Fruit fly (Drosophila melanogaster): Measurements from ENCODE around the gene Ddr.
A peak's percentile ranks its signal among the peaks of the same experiment; 100 is the strongest.

DNA sequence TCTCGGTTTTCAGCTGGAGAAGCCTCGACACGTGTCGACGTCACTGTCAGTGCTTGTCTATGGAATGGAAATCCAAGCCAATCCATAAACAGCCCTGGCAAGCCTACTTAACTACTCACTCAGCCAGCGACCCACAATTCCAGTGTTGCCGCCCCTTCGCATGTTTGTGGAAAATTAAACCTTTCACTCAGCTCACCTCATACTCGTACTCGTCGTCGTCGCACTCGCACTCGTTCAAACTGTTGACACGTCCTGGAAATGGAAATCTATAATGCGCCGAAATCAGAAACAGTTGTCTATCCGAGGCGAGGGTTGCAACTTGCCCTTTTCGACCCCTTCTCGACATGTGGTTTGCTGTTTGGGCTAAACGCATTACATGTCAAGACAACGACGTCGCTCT, 66.1 kb downstream of the Ddr start:
- no peak for TF ChIP-seq yki (optimal IDR thresholded peaks at IDR 0.05)
- no peak for TF ChIP-seq CG3726 (GFP tag; IDR thresholded peaks at IDR 0.05)
- TF ChIP-seq Opbp (GFP tag; IDR thresholded peaks at IDR 0.05; ENCODE audit: partially characterized antibody), result no peak
- no peak for TF ChIP-seq CG4730 (GFP tag; IDR thresholded peaks at IDR 0.05)
- TF ChIP-seq luna (GFP tag; optimal IDR thresholded peaks at IDR 0.05), result no peak
- no peak for TF ChIP-seq row (GFP tag; IDR thresholded peaks at IDR 0.05)
- TF ChIP-seq tgo (GFP tag; IDR thresholded peaks at IDR 0.05), result no peak
- TF ChIP-seq CG32532 (GFP tag; IDR thresholded peaks at IDR 0.05), result no peak
- peak; percentile 76 for TF ChIP-seq Hey (tag; optimal IDR thresholded peaks at IDR 0.05)
- TF ChIP-seq CG7963 (GFP tag; IDR thresholded peaks at IDR 0.05; ENCODE audit: partially characterized antibody), result no peak

All from whole organism, embryonic.